Worm (Caenorhabditis elegans): Measurements from ENCODE around the gene ZK673.2.

ce11 chrII:10410989-10411388 is 37.1 kb upstream of the ZK673.2 start, which contains the start of gene E04D5.5:
- TF ChIP-seq rnt-1 (tag; optimal IDR thresholded peaks at IDR 0.05) (no peak), C38D4.7 (GFP tag; optimal IDR thresholded peaks at IDR 0.05) (no peak), pha-4 (tag; optimal IDR thresholded peaks at IDR 0.05) (no peak), ttx-3 (tag; optimal IDR thresholded peaks at IDR 0.05) (no peak), ceh-19 (GFP tag; optimal IDR thresholded peaks at IDR 0.05) (no peak), npax-4 (tag; optimal IDR thresholded peaks at IDR 0.05) (no peak), ama-1 (optimal IDR thresholded peaks at IDR 0.05) (no peak), tbx-2 (tag; optimal IDR thresholded peaks at IDR 0.05) (no peak), pag-3 (tag; optimal IDR thresholded peaks at IDR 0.05; ENCODE audit: borderline replicate concordance) (no peak), dve-1 (tag; optimal IDR thresholded peaks at IDR 0.05) (no peak), pat-9 (tag; optimal IDR thresholded peaks at IDR 0.05) (no peak), fkh-10 (GFP tag; optimal IDR thresholded peaks at IDR 0.05) (no peak), ceh-6 (GFP tag; optimal IDR thresholded peaks at IDR 0.05) (no peak), ceh-2 (tag; optimal IDR thresholded peaks at IDR 0.05) (no peak)

Measured in whole organism, late embryonic.